Worm (Caenorhabditis elegans): ENCODE data around the gene T25B2.1.

ce11 chrX:6134423-6134822, 39.3 kb upstream of the T25B2.1 start:
- TF ChIP-seq athp-1 (tag; optimal IDR thresholded peaks at IDR 0.05), result no peak
- TF ChIP-seq F57C9.4 (tag; optimal IDR thresholded peaks at IDR 0.05), result no peak
- TF ChIP-seq snpc-3.4 (tag; optimal IDR thresholded peaks at IDR 0.05), result no peak
- TF ChIP-seq nhr-120 (GFP tag; IDR thresholded peaks at IDR 0.05), result no peak
- TF ChIP-seq ekl-4 (GFP tag; IDR thresholded peaks at IDR 0.05), result no peak
- TF ChIP-seq sdz-38 (tag; optimal IDR thresholded peaks at IDR 0.05), result no peak
- TF ChIP-seq nfya-2 (GFP tag; IDR thresholded peaks at IDR 0.05), result no peak
- TF ChIP-seq akir-1 (GFP tag; optimal IDR thresholded peaks at IDR 0.05), result no peak
- no peak for TF ChIP-seq egl-44 (GFP tag; IDR thresholded peaks at IDR 0.05)
